Fruit fly (Drosophila melanogaster): Measurements from ENCODE around the gene Nsf2.
A peak's percentile ranks its signal among the peaks of the same experiment; 100 is the strongest.

Nsf2 gene

dm6 chr3R:13803892-13804710, 33.7 kb downstream of the Nsf2 start (continued):
- peak; percentile 21 for TF ChIP-seq CG32006 (GFP tag; optimal IDR thresholded peaks at IDR 0.05)
- TF ChIP-seq CG34406 (GFP tag; optimal IDR thresholded peaks at IDR 0.05), result no peak
- peak; percentile 70 for TF ChIP-seq Eip78C (GFP tag)
- TF ChIP-seq Sox102F (GFP tag; optimal IDR thresholded peaks at IDR 0.05), result no peak
- no peak for TF ChIP-seq Met (GFP tag; optimal IDR thresholded peaks at IDR 0.05)
- no peak for TF ChIP-seq CG6808 (GFP tag; optimal IDR thresholded peaks at IDR 0.05)
- no peak for TF ChIP-seq fd85E (GFP tag; optimal IDR thresholded peaks at IDR 0.05)
- no peak for TF ChIP-seq CG8319 (GFP tag; optimal IDR thresholded peaks at IDR 0.05)
- no peak for TF ChIP-seq Eip75B (GFP tag; optimal IDR thresholded peaks at IDR 0.05)
- TF ChIP-seq CG16779 (tag; optimal IDR thresholded peaks at IDR 0.05), result no peak
- no peak for TF ChIP-seq Smox (GFP tag; optimal IDR thresholded peaks at IDR 0.05)
- TF ChIP-seq dac (GFP tag; optimal IDR thresholded peaks at IDR 0.05), result no peak
- TF ChIP-seq CG8119 (GFP tag; IDR thresholded peaks at IDR 0.05), result no peak
- TF ChIP-seq vri (GFP tag; optimal IDR thresholded peaks at IDR 0.05), result no peak
- no peak for TF ChIP-seq CG1621 (tag; optimal IDR thresholded peaks at IDR 0.05)
- no peak for TF ChIP-seq Lpt (GFP tag; optimal IDR thresholded peaks at IDR 0.05)
- no peak for TF ChIP-seq CG6276 (GFP tag; optimal IDR thresholded peaks at IDR 0.05)
- no peak for TF ChIP-seq Sox15 (GFP tag; optimal IDR thresholded peaks at IDR 0.05)
- no peak for TF ChIP-seq CG6792 (GFP tag; optimal IDR thresholded peaks at IDR 0.05)
- no peak for TF ChIP-seq Sox14 (GFP tag; optimal IDR thresholded peaks at IDR 0.05)
- no peak for TF ChIP-seq Ets21C (GFP tag; optimal IDR thresholded peaks at IDR 0.05)
- peak in 1 of 2 experiments; percentile 7 for TF ChIP-seq ss (GFP tag; optimal IDR thresholded peaks at IDR 0.05)
- no peak for TF ChIP-seq Eip93F (GFP tag; optimal IDR thresholded peaks at IDR 0.05)
- TF ChIP-seq svp (GFP tag), result peak; percentile 38
- peak; percentile 18 for TF ChIP-seq CG8632 (GFP tag; optimal IDR thresholded peaks at IDR 0.05)
- TF ChIP-seq CG11294 (GFP tag; IDR thresholded peaks at IDR 0.05), result no peak
- no peak for TF ChIP-seq cyc (GFP tag; optimal IDR thresholded peaks at IDR 0.05)
- no peak for TF ChIP-seq Hr39 (GFP tag; optimal IDR thresholded peaks at IDR 0.05)
- peak; percentile 30 for TF ChIP-seq CG3032 (tag; optimal IDR thresholded peaks at IDR 0.05)
- TF ChIP-seq Hr4 (GFP tag; optimal IDR thresholded peaks at IDR 0.05), result peak; percentile 4
- no peak for TF ChIP-seq CG9139 (GFP tag; optimal IDR thresholded peaks at IDR 0.05)
- no peak for TF ChIP-seq CG11762 (GFP tag; optimal IDR thresholded peaks at IDR 0.05; ENCODE audit: insufficient read depth)

- no peak for TF ChIP-seq Smox (GFP tag; optimal IDR thresholded peaks at IDR 0.05)
- TF ChIP-seq cyc (GFP tag; optimal IDR thresholded peaks at IDR 0.05), result no peak
- no peak for TF ChIP-seq CG11294 (GFP tag; IDR thresholded peaks at IDR 0.05)
- TF ChIP-seq CG11902 (GFP tag; optimal IDR thresholded peaks at IDR 0.05), result no peak
- TF ChIP-seq CG4318 (GFP tag; optimal IDR thresholded peaks at IDR 0.05), result no peak
Measured at dm6 chr3R:13803185-13803887, 34.5 kb downstream of the Nsf2 start.

- TF ChIP-seq svp (GFP tag) (peak; percentile 47), fd85E (GFP tag; optimal IDR thresholded peaks at IDR 0.05) (no peak), CG15336 (GFP tag; IDR thresholded peaks at IDR 0.05) (no peak), Sox102F (GFP tag; optimal IDR thresholded peaks at IDR 0.05) (no peak)
Measured at dm6 chr3R:13802057-13802817, 35.6 kb downstream of the Nsf2 start.

All from whole organism, prepupa.